Fruit fly (Drosophila melanogaster) whole organism, embryonic: Measurements from ENCODE around the gene nwk.
A peak's percentile ranks its signal among the peaks of the same experiment; 100 is the strongest.

Experiments
- CG17186 ChIP-seq: fragments of 200-800 bp; sonication (Bioruptor generic); optimal IDR thresholded peaks from 3 replicates; lab custom pipeline; 2017; ENCODE audit warnings: missing biosample characterization, missing genetic modification reagents, missing genetic modification characterization
- CG18599 ChIP-seq: fragments of 200-800 bp; sonication (Bioruptor generic); optimal IDR thresholded peaks from 3 replicates; lab custom pipeline; 2017; ENCODE audit warnings: missing biosample characterization, missing genetic modification characterization, mild to moderate bottlenecking, moderate library complexity, missing genetic modification reagents
- CG2678 ChIP-seq: fragments of 200-800 bp; sonication (Bioruptor generic); optimal IDR thresholded peaks from 3 replicates; lab custom pipeline; 2019; ENCODE audit warnings: missing biosample characterization, mild to moderate bottlenecking, missing genetic modification characterization, moderate library complexity
- CG3281 ChIP-seq: fragments of 200-800 bp; sonication (Bioruptor generic); optimal IDR thresholded peaks from 3 replicates; lab custom pipeline; 2017; ENCODE audit warnings: missing biosample characterization, mild to moderate bottlenecking, missing genetic modification characterization
- Deaf1 ChIP-seq: fragments of 200-800 bp; optimal IDR thresholded peaks from 3 replicates; lab custom pipeline; 2019; ENCODE audit warnings: missing biosample characterization, mild to moderate bottlenecking, missing genetic modification characterization, moderate library complexity
- Hmr ChIP-seq: fragments of 200-800 bp; sonication (Bioruptor generic); optimal IDR thresholded peaks from 3 replicates; lab custom pipeline; 2017; ENCODE audit warnings: mild to moderate bottlenecking, missing biosample characterization, missing genetic modification reagents, missing genetic modification characterization
- MBD-R2 ChIP-seq: fragments of 200-800 bp; sonication (Bioruptor generic); IDR thresholded peaks from 2 replicates; pipeline ENCODE4 v1.3.6; 2022; ENCODE audit warnings: missing biosample characterization, missing genetic modification characterization
- Meics ChIP-seq: fragments of 200-800 bp; sonication (Bioruptor generic); optimal IDR thresholded peaks from 2 replicates; lab custom pipeline; 2017; ENCODE audit warnings: missing biosample characterization, mild to moderate bottlenecking, missing genetic modification characterization
- abd-A ChIP-seq: fragments of 200-800 bp; sonication (Bioruptor generic); optimal IDR thresholded peaks from 3 replicates; lab custom pipeline; 2019; ENCODE audit warnings: missing biosample characterization, mild to moderate bottlenecking, missing genetic modification characterization, moderate library complexity
- cwo ChIP-seq: fragments of 200-800 bp; sonication (Bioruptor generic); optimal IDR thresholded peaks from 3 replicates; lab custom pipeline; 2017; ENCODE audit warnings: missing biosample characterization, missing genetic modification characterization, mild to moderate bottlenecking, moderate library complexity, missing genetic modification reagents
- lab ChIP-seq: fragments of 200-800 bp; sonication (Bioruptor generic); optimal IDR thresholded peaks from 3 replicates; lab custom pipeline; 2017; ENCODE audit warnings: missing biosample characterization, missing genetic modification characterization, mild to moderate bottlenecking, moderate library complexity, missing genetic modification reagents
- sc ChIP-seq, 3 experiments: fragments of >200 bp in 2 of 3; fragments of 200-800 bp in 1 of 3; sonication (Bioruptor generic) in 1 of 3; optimal IDR thresholded peaks; 2 replicates in 2 of 3; 3 replicates in 1 of 3; lab custom pipeline; 2017; ENCODE audit warnings: mild to moderate bottlenecking in 1 of 3, missing biosample characterization in 1 of 3, missing genetic modification characterization in 1 of 3, missing genetic modification reagents in 1 of 3
- seq ChIP-seq: fragments of 200-800 bp; sonication (Bioruptor generic); IDR thresholded peaks from 2 replicates; pipeline ENCODE4 v1.3.6; 2022; ENCODE audit warnings: missing biosample characterization, missing genetic modification characterization
- slbo ChIP-seq: fragments of 200-800 bp; sonication (Bioruptor generic); IDR thresholded peaks from 2 replicates; pipeline ENCODE4 v1.3.6; 2022; ENCODE audit warnings: missing biosample characterization, missing genetic modification characterization

The nwk gene

DNA sequence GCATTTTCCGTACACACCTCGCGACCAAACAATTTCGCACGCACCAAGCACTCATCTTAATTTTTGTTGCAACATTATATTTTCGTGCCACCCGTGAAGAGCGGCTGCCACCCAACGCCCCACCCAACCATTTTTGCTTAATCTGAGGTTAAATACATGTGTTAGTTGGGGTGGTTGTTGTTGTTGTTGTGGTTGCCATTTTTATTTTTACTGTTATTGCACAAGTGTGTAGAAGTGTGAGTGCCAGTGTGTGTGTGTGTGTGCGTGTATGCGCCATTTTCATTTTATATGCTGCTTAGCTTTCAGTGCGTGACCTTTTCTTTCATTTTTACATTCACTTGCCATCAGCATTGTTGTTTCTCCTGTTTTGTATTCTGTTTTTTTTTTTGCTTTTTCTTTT lies 51.0 kb downstream of the nwk start:
- no peak for TF ChIP-seq MBD-R2 (GFP tag; lab: Robert Waterston, UW)
- peak; percentile 90 for TF ChIP-seq abd-A (tag; lab: Kevin White, UChicago)

DNA sequence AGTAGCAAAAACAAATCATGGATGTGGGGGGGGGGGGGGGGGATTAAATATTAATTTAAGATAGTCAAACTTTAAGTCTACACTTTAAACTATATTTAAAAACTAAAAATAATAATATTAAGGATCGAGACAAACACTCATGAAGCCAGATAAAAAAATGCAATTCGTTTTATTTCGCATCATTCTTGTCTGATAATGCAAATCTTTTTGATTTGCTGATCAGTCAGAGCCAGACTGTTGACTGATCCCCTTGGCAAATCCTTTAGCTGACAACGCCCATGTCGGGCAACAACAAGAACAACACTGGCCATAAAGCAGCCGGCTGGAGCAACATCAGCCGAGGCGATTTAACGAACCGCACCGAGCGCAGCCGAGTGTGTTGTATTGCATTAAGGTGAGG lies 55.3 kb downstream of the nwk start:
- no peak for TF ChIP-seq CG17186
- TF ChIP-seq seq (GFP tag; lab: Robert Waterston, UW), result no peak
- peak; percentile 71 for TF ChIP-seq Deaf1
- peak; percentile 6 for TF ChIP-seq CG3281 (GFP tag; lab: Kevin White, UChicago)
- TF ChIP-seq slbo (GFP tag; lab: Robert Waterston, UW), result 0 out of 2 replicates have a peak, but pooled peaks have one; percentile 13
- peak; percentile 66 for TF ChIP-seq CG18599
- TF ChIP-seq lab, result peak; percentile 45
- TF ChIP-seq Hmr, result peak; percentile 28
- no peak for TF ChIP-seq sc (optimal IDR thresholded peaks at IDR 0.05; lab: Kevin White, UChicago)
- no peak for TF ChIP-seq sc (GFP tag; optimal IDR thresholded peaks at IDR 0.05; lab: Kevin White, UChicago)
- TF ChIP-seq CG2678 (tag; lab: Kevin White, UChicago), result peak; percentile 33
- TF ChIP-seq Meics (GFP tag; lab: Kevin White, UChicago), result peak; percentile 38
- TF ChIP-seq cwo (GFP tag; lab: Kevin White, UChicago), result peak; percentile 3
